Worm (Caenorhabditis elegans) whole organism, L2 larva: ENCODE results near the gene allo-1.

ENCODE experiments used
- ZK546.5 ChIP-seq: sonication (generic microtip); optimal IDR thresholded peaks from 2 replicates; lab custom pipeline; 2017; ENCODE audit warnings: missing biosample characterization, missing genetic modification characterization
- lin-13 ChIP-seq: fragments of 150-350 bp; optimal IDR thresholded peaks from 2 replicates; lab custom pipeline; 2014; ENCODE audit warnings: missing biosample characterization, missing genetic modification reagents, missing genetic modification characterization
- mbf-1 ChIP-seq: sonication (generic microtip); optimal IDR thresholded peaks from 2 replicates; lab custom pipeline; 2017; ENCODE audit warnings: missing biosample characterization, missing genetic modification characterization
- snpc-4 ChIP-seq: fragments of 150-350 bp; optimal IDR thresholded peaks from 2 replicates; lab custom pipeline; 2014; ENCODE audit warnings: missing biosample characterization, missing genetic modification characterization

ce11 chrIV:10695203-10695602, 1.7 kb downstream of the allo-1 start, which contains the start of gene R102.4:
- TF ChIP-seq ZK546.5 (no peak), lin-13 (GFP tag; lab: Kevin White, UChicago) (no peak), snpc-4 (tag; lab: Kevin White, UChicago) (no peak), mbf-1 (no peak)
